Fruit fly (Drosophila melanogaster) whole organism, adult: ENCODE data around the gene wisp.

ENCODE experiments used
- Crg-1 ChIP-seq: fragments of 200-800 bp; sonication (Bioruptor generic); optimal IDR thresholded peaks from 2 replicates; lab custom pipeline; 2016; ENCODE audit warnings: missing biosample characterization, missing genetic modification characterization
- cic ChIP-seq: fragments of 200-800 bp; sonication (Bioruptor generic); optimal IDR thresholded peaks from 2 replicates; lab custom pipeline; 2017; ENCODE audit warnings: missing biosample characterization, mild to moderate bottlenecking, missing genetic modification characterization, moderate library complexity

- TF ChIP-seq Crg-1 (GFP tag; lab: Kevin White, UChicago), result no peak
- TF ChIP-seq cic (GFP tag; lab: Kevin White, UChicago), result no peak
Observed at dm6 chrX:11846049-11846718, 47.6 kb upstream of the wisp start, which contains the start of gene CG15740.
